Fruit fly (Drosophila melanogaster): ENCODE measurements around the gene kst.

- TF ChIP-seq h (optimal IDR thresholded peaks at IDR 0.05) (no peak), psq (optimal IDR thresholded peaks at IDR 0.05) (no peak), ttk (optimal IDR thresholded peaks at IDR 0.05) (no peak), Sin3A (optimal IDR thresholded peaks at IDR 0.05) (no peak), Myc (optimal IDR thresholded peaks at IDR 0.05) (no peak), insv (optimal IDR thresholded peaks at IDR 0.05) (no peak)
These were observed 52.3 kb downstream of the kst start for dm6 chr3L:3388708-3389665.

Data from Kc167 (cell line).